Worm (Caenorhabditis elegans) whole organism, L4/young adult: ENCODE data around the gene F15A4.10.

ENCODE experiments used
- dao-5 ChIP-seq: sonication (generic microtip); optimal IDR thresholded peaks from 2 replicates; lab custom pipeline; 2016; ENCODE audit warnings: missing genotype, missing genetic modification characterization, moderate library complexity, missing compliant biosample characterization
- him-1 ChIP-seq: sonication (generic microtip); optimal IDR thresholded peaks from 2 replicates; lab custom pipeline; 2016; ENCODE audit warnings: missing genotype, missing genetic modification reagents, missing genetic modification characterization, missing compliant biosample characterization

DNA sequence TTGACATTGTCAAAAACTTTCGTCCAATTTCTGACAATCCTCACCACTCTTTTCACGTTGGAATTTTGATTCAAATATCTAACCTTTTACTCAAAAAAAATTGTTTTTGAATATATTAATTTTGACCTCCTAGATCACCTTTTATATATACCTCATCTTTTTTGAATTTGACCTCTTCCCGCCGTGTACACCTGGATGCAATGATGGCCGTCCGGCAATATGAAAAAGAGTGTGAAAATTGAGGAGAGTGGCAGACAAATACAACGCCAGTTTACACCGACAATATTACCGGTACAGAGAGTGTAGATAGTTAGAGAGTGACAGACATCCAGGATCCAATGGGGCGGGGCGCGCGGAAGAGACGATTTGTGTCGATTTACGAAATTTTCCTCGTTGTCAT lies 34.7 kb upstream of the F15A4.10 start, which contains the start of gene ceh-99:
- TF ChIP-seq dao-5 = no peak
- TF ChIP-seq him-1 (tag; lab: Kevin White, UChicago) = no peak
